Worm (Caenorhabditis elegans) whole organism, L4/young adult: Measurements from ENCODE around the gene glr-8.

Experiments used
- W03F9.2 ChIP-seq: fragments of 150-350 bp; optimal IDR thresholded peaks from 2 replicates; lab custom pipeline; 2014; ENCODE audit warnings: missing biosample characterization, missing genetic modification characterization
- dao-5 ChIP-seq: sonication (generic microtip); optimal IDR thresholded peaks from 2 replicates; lab custom pipeline; 2016; ENCODE audit warnings: missing genotype, missing genetic modification characterization, moderate library complexity, missing compliant biosample characterization

DNA sequence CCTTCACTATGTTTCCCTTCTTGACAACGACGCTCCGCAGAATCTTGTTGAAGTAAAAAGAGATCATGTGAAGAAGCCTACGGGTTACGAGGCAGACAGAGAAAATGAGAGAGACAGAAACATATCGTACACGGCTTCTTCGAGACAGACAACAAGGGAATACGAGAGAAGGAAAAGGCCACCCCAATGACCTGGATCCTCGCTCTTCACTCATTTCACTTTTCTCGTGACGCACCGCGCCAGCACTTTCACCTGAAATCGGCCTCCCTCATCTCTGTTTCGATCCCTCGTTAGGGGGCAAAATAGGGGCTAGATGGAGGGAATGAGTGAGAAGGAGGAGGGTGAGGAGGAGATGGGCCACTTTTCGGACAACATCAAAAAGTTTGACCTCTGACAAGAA, 9.5 kb downstream of the glr-8 start:
- TF ChIP-seq dao-5, result no peak
- no peak for TF ChIP-seq W03F9.2
